Worm (Caenorhabditis elegans): ENCODE data around the gene cdk-11.1.

Gene cdk-11.1

ce11 chrII:7663704-7664660 lies 35.1 kb upstream of the cdk-11.1 start, which contains the start of the genes F18A1.7 and rpa-1 (continued):
- TF ChIP-seq pha-4 (GFP tag; IDR thresholded peaks at IDR 0.05) (no peak), pha-4 (tag; optimal IDR thresholded peaks at IDR 0.05) (no peak), spr-3 (GFP tag; optimal IDR thresholded peaks at IDR 0.05) (no peak), mes-2 (tag; optimal IDR thresholded peaks at IDR 0.05; ENCODE audit: poor library complexity, severe bottlenecking) (peak; percentile 55), mdl-1 (tag; optimal IDR thresholded peaks at IDR 0.05) (no peak), R02D3.7 (tag; optimal IDR thresholded peaks at IDR 0.05) (peak; percentile 58), mep-1 (tag; optimal IDR thresholded peaks at IDR 0.05) (no peak), snpc-4 (tag; optimal IDR thresholded peaks at IDR 0.05) (no peak), lin-39 (tag; optimal IDR thresholded peaks at IDR 0.05) (no peak), unc-130 (GFP tag; optimal IDR thresholded peaks at IDR 0.05) (peak; percentile 72), hlh-30 (tag; optimal IDR thresholded peaks at IDR 0.05; ENCODE audit: insufficient read depth) (peak; percentile 13), zip-2 (tag; optimal IDR thresholded peaks at IDR 0.05) (no peak), fos-1 (tag; optimal IDR thresholded peaks at IDR 0.05) (no peak), ceh-32 (tag; optimal IDR thresholded peaks at IDR 0.05; ENCODE audit: poor library complexity) (no peak)

DNA sequence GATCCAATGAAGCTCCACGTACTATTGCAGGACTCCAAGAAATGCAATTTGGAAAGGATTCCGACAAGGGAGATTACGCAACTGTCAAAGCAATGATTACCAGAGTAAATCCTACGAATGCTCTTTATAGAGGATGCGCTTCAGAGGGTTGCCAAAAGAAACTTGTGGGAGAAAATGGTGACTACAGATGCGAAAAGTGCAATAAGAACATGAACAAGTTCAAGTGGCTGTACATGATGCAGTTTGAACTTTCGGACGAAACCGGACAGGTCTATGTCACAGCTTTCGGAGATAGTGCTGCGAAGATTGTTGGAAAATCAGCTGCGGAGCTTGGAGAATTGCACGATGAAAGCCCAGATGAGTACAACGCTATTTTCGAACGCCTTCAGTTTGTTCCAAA lies 32.7 kb upstream of the cdk-11.1 start:
- TF ChIP-seq aha-1 (tag) (peak; percentile 88), unc-62 (GFP tag; optimal IDR thresholded peaks at IDR 0.05 in 1 of 2) (peak in 1 of 2 experiments; percentile 95), unc-62 (tag; optimal IDR thresholded peaks at IDR 0.05) (no peak), mxl-2 (GFP tag; conservative IDR thresholded peaks at IDR 0.05) (no peak), fos-1 (tag; optimal IDR thresholded peaks at IDR 0.05) (no peak), Y105C5A.15 (GFP tag; IDR thresholded peaks at IDR 0.05) (no peak), madf-5 (GFP tag; IDR thresholded peaks at IDR 0.05) (no peak), nhr-28 (tag; optimal IDR thresholded peaks at IDR 0.05) (no peak), snpc-4 (tag; optimal IDR thresholded peaks at IDR 0.05) (no peak), nhr-48 (tag; optimal IDR thresholded peaks at IDR 0.05) (no peak), lin-29 (GFP tag; IDR thresholded peaks at IDR 0.05) (no peak), arid-1 (GFP tag; conservative IDR thresholded peaks at IDR 0.05) (no peak), ama-1 (optimal IDR thresholded peaks at IDR 0.05) (no peak), lsy-2 (tag; optimal IDR thresholded peaks at IDR 0.05) (no peak), ceh-44 (GFP tag; IDR thresholded peaks at IDR 0.05) (no peak), ctbp-1 (GFP tag; IDR thresholded peaks at IDR 0.05) (no peak), F37D6.2 (tag; optimal IDR thresholded peaks at IDR 0.05) (no peak), php-3 (GFP tag; IDR thresholded peaks at IDR 0.05) (no peak)

- peak; percentile 17 for TF ChIP-seq hlh-30 (tag; optimal IDR thresholded peaks at IDR 0.05; ENCODE audit: insufficient read depth)
- TF ChIP-seq daf-12 (tag; optimal IDR thresholded peaks at IDR 0.05) = no peak
- no peak for TF ChIP-seq zip-11 (GFP tag; IDR thresholded peaks at IDR 0.05)
- peak; percentile 17 for TF ChIP-seq mep-1 (tag; optimal IDR thresholded peaks at IDR 0.05)
- no peak for TF ChIP-seq ceh-32 (tag; optimal IDR thresholded peaks at IDR 0.05; ENCODE audit: poor library complexity)
- no peak for TF ChIP-seq madf-5 (GFP tag; IDR thresholded peaks at IDR 0.05)
- TF ChIP-seq vab-7 (GFP tag; IDR thresholded peaks at IDR 0.05) = no peak
- TF ChIP-seq F26F4.8 (GFP tag; conservative IDR thresholded peaks at IDR 0.05) = no peak
- TF ChIP-seq nhr-6 (tag; optimal IDR thresholded peaks at IDR 0.05) = no peak
- no peak for TF ChIP-seq R02D3.7 (tag; optimal IDR thresholded peaks at IDR 0.05)
- TF ChIP-seq nhr-237 (tag; optimal IDR thresholded peaks at IDR 0.05) = no peak
- no peak for TF ChIP-seq tra-1 (GFP tag; IDR thresholded peaks at IDR 0.05)
Measured at ce11 chrII:7666967-7667366, 32.1 kb upstream of the cdk-11.1 start, which contains the start of gene lir-2. Gene lir-2, plus strand, starts transcription at chrII:7667267.
